Fruit fly (Drosophila melanogaster): Measurements from ENCODE around the gene Sox21b.

Sox21b gene

DNA sequence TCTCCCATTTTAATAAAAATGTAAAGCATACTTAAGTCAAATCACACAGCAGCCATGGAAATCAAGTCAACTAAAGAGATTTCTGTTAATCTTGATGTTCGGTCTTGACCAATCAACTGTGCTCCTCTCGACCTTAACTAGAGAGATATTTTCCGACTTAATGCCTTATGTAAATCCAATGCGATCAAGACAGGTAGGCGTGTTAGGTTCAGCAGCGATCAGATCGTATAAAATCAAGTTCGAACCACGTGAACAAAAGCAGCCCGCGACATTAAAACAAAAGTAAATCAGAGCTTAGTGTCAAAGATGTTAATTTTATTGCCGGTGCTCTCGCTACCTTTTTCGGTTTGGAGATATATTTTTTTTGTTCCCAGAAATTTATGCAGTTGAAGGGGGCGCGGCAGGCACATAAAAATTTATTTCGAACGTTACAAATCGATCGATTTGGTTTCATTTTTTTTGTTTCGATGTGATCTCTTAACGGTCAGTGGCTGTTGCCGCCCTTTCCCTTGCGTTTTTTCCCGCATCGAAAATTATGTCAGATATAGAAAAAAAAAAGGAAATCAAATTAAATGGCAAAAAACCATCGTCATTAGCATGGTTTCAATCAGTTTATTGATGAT lies 26.9 kb upstream of the Sox21b start (continued):
- peak; percentile 71; the same call in 1 of the 2 replicates for TF ChIP-seq Awh (GFP tag; IDR thresholded peaks at IDR 0.05)
- no peak for TF ChIP-seq Bteb2 (GFP tag; optimal IDR thresholded peaks at IDR 0.05)
- TF ChIP-seq CG9876 (GFP tag; optimal IDR thresholded peaks at IDR 0.05) = no peak
- TF ChIP-seq NFAT (GFP tag; IDR thresholded peaks at IDR 0.05) = no peak
- no peak for TF ChIP-seq YL-1 (GFP tag; optimal IDR thresholded peaks at IDR 0.05)
- TF ChIP-seq Neu2 (GFP tag; optimal IDR thresholded peaks at IDR 0.05; ENCODE audit: borderline replicate concordance) = no peak
- TF ChIP-seq Dbx (GFP tag; IDR thresholded peaks at IDR 0.05) = no peak
- TF ChIP-seq CG13775 (GFP tag; optimal IDR thresholded peaks at IDR 0.05) = no peak
- no peak for TF ChIP-seq MTF-1 (GFP tag; optimal IDR thresholded peaks at IDR 0.05; ENCODE audit: borderline replicate concordance)
- no peak for TF ChIP-seq CG10321 (GFP tag; IDR thresholded peaks at IDR 0.05)
- no peak for TF ChIP-seq org-1 (GFP tag; optimal IDR thresholded peaks at IDR 0.05)
- TF ChIP-seq E2f2 (GFP tag; IDR thresholded peaks at IDR 0.05) = no peak
- TF ChIP-seq crp (GFP tag; optimal IDR thresholded peaks at IDR 0.05) = no peak
- no peak for TF ChIP-seq CG2678 (tag; optimal IDR thresholded peaks at IDR 0.05)
- TF ChIP-seq cad (GFP tag; optimal IDR thresholded peaks at IDR 0.05) = no peak
- no peak for TF ChIP-seq CoRest (tag; optimal IDR thresholded peaks at IDR 0.05)
- no peak for TF ChIP-seq Antp (GFP tag; optimal IDR thresholded peaks at IDR 0.05)
- no peak for TF ChIP-seq toy (GFP tag; IDR thresholded peaks at IDR 0.05)

DNA sequence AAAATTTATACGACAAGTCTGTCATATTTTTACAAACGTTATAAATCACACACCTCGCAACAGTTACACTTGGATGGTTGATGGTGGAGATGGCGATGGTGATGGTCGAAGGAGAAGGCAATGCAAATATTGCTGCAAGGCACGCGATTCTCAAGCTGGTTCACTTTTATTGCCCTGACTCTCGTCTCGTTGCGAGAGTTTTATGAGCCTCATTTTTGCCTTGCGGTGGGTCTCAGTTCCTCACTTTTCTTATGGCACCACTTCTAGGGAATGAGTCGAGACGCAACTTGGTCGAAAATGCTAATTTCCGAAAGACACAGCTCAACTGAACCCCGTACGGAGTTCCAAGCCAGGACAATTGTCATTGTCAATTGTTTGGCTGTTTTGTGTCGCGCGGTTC lies 23.8 kb upstream of the Sox21b start:
- TF ChIP-seq tin (GFP tag; optimal IDR thresholded peaks at IDR 0.05) (no peak), CrebB (tag; optimal IDR thresholded peaks at IDR 0.05) (no peak), cad (GFP tag; optimal IDR thresholded peaks at IDR 0.05) (peak; percentile 97), CG10366 (GFP tag; IDR thresholded peaks at IDR 0.05) (no peak), tll (GFP tag; optimal IDR thresholded peaks at IDR 0.05) (peak in 1 of 2 experiments; percentile 30), zen (tag; optimal IDR thresholded peaks at IDR 0.05) (peak; percentile 32), Dip3 (GFP tag; optimal IDR thresholded peaks at IDR 0.05) (no peak), Lpt (GFP tag; optimal IDR thresholded peaks at IDR 0.05) (no peak), D (optimal IDR thresholded peaks at IDR 0.05) (peak; percentile 81), D (GFP tag; optimal IDR thresholded peaks at IDR 0.05) (no peak)

DNA sequence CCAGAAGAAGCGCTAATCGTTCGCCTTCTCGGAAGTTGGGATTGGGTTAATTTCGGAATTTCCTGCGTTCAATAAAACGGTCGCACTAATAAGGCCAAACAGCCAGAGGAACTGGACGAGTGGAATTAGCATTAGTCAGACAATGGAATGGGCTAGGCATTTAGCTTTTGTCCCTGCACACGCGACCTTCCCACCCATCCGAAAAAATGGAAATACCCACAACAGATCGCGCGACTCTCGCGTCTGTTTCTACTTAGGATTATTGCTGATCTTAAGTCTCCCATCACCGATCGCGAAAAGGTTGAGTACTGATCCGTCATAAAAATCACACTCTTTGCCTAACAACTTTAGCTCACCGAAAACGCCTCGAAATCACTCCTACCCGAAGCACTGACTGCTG lies 22.5 kb upstream of the Sox21b start:
- TF ChIP-seq oc (tag; optimal IDR thresholded peaks at IDR 0.05) (no peak), cad (GFP tag; optimal IDR thresholded peaks at IDR 0.05) (peak; percentile 85), Nf-YA (GFP tag; IDR thresholded peaks at IDR 0.05) (no peak), CG15479 (GFP tag; optimal IDR thresholded peaks at IDR 0.05) (peak; percentile 32), tll (GFP tag; optimal IDR thresholded peaks at IDR 0.05) (peak in 1 of 2 experiments; percentile 98), twi (tag; optimal IDR thresholded peaks at IDR 0.05) (peak; percentile 54), zen (tag; optimal IDR thresholded peaks at IDR 0.05) (peak; percentile 85)

DNA sequence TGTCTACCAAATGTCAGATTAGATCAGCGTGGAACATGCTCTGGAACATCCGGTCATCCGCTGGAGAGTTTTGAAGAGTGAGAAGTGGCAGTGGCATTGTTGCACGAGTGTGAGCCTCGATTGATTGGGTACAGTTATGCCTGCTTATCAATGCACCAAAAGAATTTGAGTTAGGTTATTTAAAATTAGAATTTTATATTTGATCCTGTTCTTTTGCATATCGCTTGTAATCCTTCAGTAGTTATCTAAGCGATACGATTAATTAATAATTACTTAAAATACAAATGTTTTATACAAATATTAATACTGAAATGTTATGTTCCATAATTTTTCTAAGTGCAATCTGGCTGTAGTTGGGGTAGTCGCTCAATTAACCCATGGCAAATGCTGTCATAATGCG lies 21.5 kb upstream of the Sox21b start:
- TF ChIP-seq lmd (GFP tag; IDR thresholded peaks at IDR 0.05) = 0 out of 2 replicates have a peak, but pooled peaks have one; percentile 6
- TF ChIP-seq CG9727 (GFP tag; optimal IDR thresholded peaks at IDR 0.05) = peak; percentile 34
- no peak for TF ChIP-seq prd (optimal IDR thresholded peaks at IDR 0.05)
- peak; percentile 34; the same call in 1 of the 3 replicates for TF ChIP-seq prd (GFP tag; IDR thresholded peaks at IDR 0.05)
- peak; percentile 36 for TF ChIP-seq gem (tag; optimal IDR thresholded peaks at IDR 0.05)
- peak; percentile 61 for TF ChIP-seq sens (GFP tag)
- TF ChIP-seq CG31441 (GFP tag; IDR thresholded peaks at IDR 0.05) = 0 out of 2 replicates have a peak, but pooled peaks have one; percentile 16
- peak; percentile 51 for TF ChIP-seq CG15696 (tag; optimal IDR thresholded peaks at IDR 0.05)
- no peak for TF ChIP-seq CG11723 (GFP tag; optimal IDR thresholded peaks at IDR 0.05)
- TF ChIP-seq CG17361 (GFP tag; IDR thresholded peaks at IDR 0.05) = 0 out of 3 replicates have a peak, but pooled peaks have one; percentile 29
- peak; percentile 34; the same call in 1 of the 3 replicates for TF ChIP-seq row (GFP tag; IDR thresholded peaks at IDR 0.05)
- TF ChIP-seq CG10979 (tag; optimal IDR thresholded peaks at IDR 0.05) = peak; percentile 4
- peak; percentile 48 for TF ChIP-seq CG18262 (tag; optimal IDR thresholded peaks at IDR 0.05)
- peak; percentile 52 for TF ChIP-seq CG4404 (GFP tag; IDR thresholded peaks at IDR 0.05)
- no peak for TF ChIP-seq Gug (GFP tag; IDR thresholded peaks at IDR 0.05)
- TF ChIP-seq cg (GFP tag; optimal IDR thresholded peaks at IDR 0.05) = no peak
- TF ChIP-seq CG2712 (tag; optimal IDR thresholded peaks at IDR 0.05) = peak; percentile 62
